Worm (Caenorhabditis elegans): ENCODE data around the gene sqv-3.

DNA sequence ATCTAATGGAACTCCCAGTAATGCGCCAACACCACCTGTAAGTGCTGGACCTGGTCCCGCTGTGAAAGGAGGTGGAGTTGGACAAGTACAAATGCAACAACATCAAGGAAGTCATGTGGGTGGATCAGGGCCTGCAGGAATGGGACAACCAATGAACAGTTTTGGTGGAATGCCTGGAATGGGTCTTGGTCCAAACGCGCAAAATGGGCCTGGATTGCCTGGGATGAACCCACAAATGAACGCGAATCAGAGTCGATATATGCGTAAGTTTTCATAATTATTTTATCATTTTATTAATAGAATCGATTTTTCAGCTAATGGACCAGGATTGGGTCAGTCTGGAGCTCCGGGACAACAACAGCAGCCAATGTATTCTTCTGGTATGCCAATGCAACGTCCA, 7.8 kb downstream of the sqv-3 start:
- TF ChIP-seq nhr-77 (tag; optimal IDR thresholded peaks at IDR 0.05) (no peak), mab-5 (tag; optimal IDR thresholded peaks at IDR 0.05) (no peak), unc-62 (GFP tag; optimal IDR thresholded peaks at IDR 0.05) (no peak), snpc-4 (tag; optimal IDR thresholded peaks at IDR 0.05) (no peak), aly-2 (tag; optimal IDR thresholded peaks at IDR 0.05) (no peak), skn-1 (tag; optimal IDR thresholded peaks at IDR 0.05) (no peak), fos-1 (tag; optimal IDR thresholded peaks at IDR 0.05) (no peak), lsy-2 (tag; optimal IDR thresholded peaks at IDR 0.05) (no peak)
